Worm (Caenorhabditis elegans) whole organism, L4 larva: ENCODE data around the gene ttr-57.

ENCODE experiments used
- D1046.2 ChIP-seq: fragments of 200-800 bp; sonication (Bioruptor generic); IDR thresholded peaks from 2 replicates; pipeline ENCODE4 v1.3.6; 2022; ENCODE audit warnings: missing genetic modification characterization, missing compliant biosample characterization
- F44E2.7 ChIP-seq: fragments of 200-800 bp; sonication (Bioruptor generic); IDR thresholded peaks from 2 replicates; pipeline ENCODE4 v2.1.2; 2022; ENCODE audit warnings: missing genetic modification characterization, missing compliant biosample characterization
- F49E8.2 ChIP-seq: sonication (generic microtip); optimal IDR thresholded peaks from 2 replicates; lab custom pipeline; 2016; ENCODE audit warnings: missing compliant biosample characterization, mild to moderate bottlenecking, missing genetic modification characterization, borderline replicate concordance
- T26A8.4 ChIP-seq: fragments of 200-800 bp; sonication (Bioruptor generic); IDR thresholded peaks from 2 replicates; pipeline ENCODE4 v1.3.6; 2022; ENCODE audit warnings: missing genetic modification characterization, missing compliant biosample characterization
- arid-1 ChIP-seq: fragments of 200-800 bp; sonication (Bioruptor generic); conservative IDR thresholded peaks from 2 replicates; pipeline ENCODE4 v1.3.6; 2022; ENCODE audit warnings: missing genetic modification reagents, missing genetic modification characterization, missing compliant biosample characterization
- ctbp-1 ChIP-seq: fragments of 200-800 bp; sonication (Bioruptor generic); IDR thresholded peaks from 2 replicates; pipeline ENCODE4 v1.3.6; 2022; ENCODE audit warnings: missing genetic modification reagents, missing genetic modification characterization, missing compliant biosample characterization
- dpl-1 ChIP-seq: fragments of 150-350 bp; optimal IDR thresholded peaks from 2 replicates; lab custom pipeline; 2014; ENCODE audit warnings: missing biosample characterization, missing genetic modification reagents, missing genetic modification characterization
- hlh-11 ChIP-seq: fragments of 200-800 bp; sonication (Bioruptor generic); optimal IDR thresholded peaks from 2 replicates; lab custom pipeline; 2018; ENCODE audit warnings: mild to moderate bottlenecking, missing genetic modification characterization, missing compliant biosample characterization
- mep-1 ChIP-seq: fragments of 150-350 bp; sonication (generic microtip); optimal IDR thresholded peaks from 3 replicates; lab custom pipeline; 2014; ENCODE audit warnings: missing biosample characterization, missing genetic modification characterization
- nhr-10 ChIP-seq: fragments of 150-350 bp; optimal IDR thresholded peaks from 2 replicates; lab custom pipeline; 2014; ENCODE audit warnings: missing biosample characterization, missing genetic modification characterization
- nhr-28 ChIP-seq: fragments of 150-350 bp; optimal IDR thresholded peaks from 2 replicates; lab custom pipeline; 2014; ENCODE audit warnings: missing biosample characterization, missing genetic modification characterization
- nhr-77 ChIP-seq: fragments of 150-350 bp; optimal IDR thresholded peaks from 2 replicates; lab custom pipeline; 2014; ENCODE audit warnings: missing biosample characterization, missing genetic modification characterization
- skn-1 ChIP-seq: fragments of 150-350 bp; optimal IDR thresholded peaks from 2 replicates; lab custom pipeline; 2014; ENCODE audit warnings: missing biosample characterization, missing genetic modification characterization
- unc-39 ChIP-seq: sonication (generic microtip); optimal IDR thresholded peaks from 2 replicates; lab custom pipeline; 2017; ENCODE audit warnings: missing biosample characterization, missing genetic modification characterization

- TF ChIP-seq skn-1 (tag; lab: Kevin White, UChicago) (no peak), arid-1 (GFP tag; lab: Robert Waterston, UW) (no peak), nhr-10 (tag; lab: Kevin White, UChicago) (no peak), nhr-28 (tag; lab: Kevin White, UChicago) (no peak), mep-1 (tag; lab: Kevin White, UChicago) (no peak), unc-39 (tag; lab: Kevin White, UChicago) (no peak), hlh-11 (tag; lab: Kevin White, UChicago) (no peak), F44E2.7 (GFP tag; lab: Robert Waterston, UW) (no peak), T26A8.4 (no peak), F49E8.2 (tag; lab: Kevin White, UChicago) (no peak), ctbp-1 (GFP tag; lab: Robert Waterston, UW) (no peak), nhr-77 (tag; lab: Kevin White, UChicago) (no peak), D1046.2 (GFP tag; lab: Robert Waterston, UW) (no peak), dpl-1 (no peak)
These were observed 9.3 kb upstream of the ttr-57 start, which contains the start of gene F26F2.11 for ce11 chrV:20595653-20596052.
